Worm (Caenorhabditis elegans) whole organism, mixed stage, embryonic: ENCODE data around the gene twk-33.

Experiments
- cnd-1 ChIP-seq: fragments of 200-800 bp; sonication (Bioruptor generic); optimal IDR thresholded peaks from 2 replicates; lab custom pipeline; 2018; ENCODE audit warnings: mild to moderate bottlenecking, missing genetic modification characterization, missing compliant biosample characterization
- elt-1 ChIP-seq: sonication (generic microtip); optimal IDR thresholded peaks from 2 replicates; lab custom pipeline; 2017; ENCODE audit warnings: missing genetic modification characterization, mild to moderate bottlenecking, missing compliant biosample characterization, antibody characterized with exemption, moderate library complexity, borderline replicate concordance; ENCODE audit not compliant: insufficient read depth
- elt-3 ChIP-seq: fragments of 150-350 bp; optimal IDR thresholded peaks from 2 replicates; lab custom pipeline; 2014; ENCODE audit warnings: missing biosample characterization, missing genetic modification characterization
- ham-2 ChIP-seq: fragments of 200-800 bp; sonication (Bioruptor generic); optimal IDR thresholded peaks from 2 replicates; lab custom pipeline; 2018; ENCODE audit warnings: mild to moderate bottlenecking, missing genetic modification characterization, missing compliant biosample characterization
- lin-13 ChIP-seq: fragments of 150-350 bp; optimal IDR thresholded peaks from 2 replicates; lab custom pipeline; 2014; ENCODE audit warnings: missing biosample characterization, missing genetic modification characterization
- lsy-2 ChIP-seq: fragments of 150-350 bp; optimal IDR thresholded peaks from 2 replicates; lab custom pipeline; 2014; ENCODE audit warnings: missing biosample characterization, missing genetic modification characterization
- nhr-237 ChIP-seq: fragments of 150-350 bp; optimal IDR thresholded peaks from 2 replicates; lab custom pipeline; 2014; ENCODE audit warnings: missing biosample characterization, missing genetic modification characterization
- nhr-28 ChIP-seq: fragments of 150-350 bp; optimal IDR thresholded peaks from 2 replicates; lab custom pipeline; 2014; ENCODE audit warnings: missing biosample characterization, missing genetic modification characterization
- pha-4 ChIP-seq: fragments of 150-350 bp; optimal IDR thresholded peaks from 2 replicates; lab custom pipeline; 2018; ENCODE audit warnings: missing biosample characterization, missing genetic modification reagents, missing genetic modification characterization
- sem-2 ChIP-seq: fragments of 200-800 bp; sonication (Bioruptor generic); optimal IDR thresholded peaks from 2 replicates; lab custom pipeline; 2018; ENCODE audit warnings: mild to moderate bottlenecking, missing genetic modification characterization, missing compliant biosample characterization
- snpc-4 ChIP-seq: fragments of 150-350 bp; optimal IDR thresholded peaks from 2 replicates; lab custom pipeline; 2014; ENCODE audit warnings: missing biosample characterization, missing genetic modification characterization
- unc-120 ChIP-seq: sonication (generic microtip); optimal IDR thresholded peaks from 2 replicates; lab custom pipeline; 2017; ENCODE audit warnings: missing genetic modification characterization, missing compliant biosample characterization; ENCODE audit not compliant: poor library complexity, severe bottlenecking
- unc-39 ChIP-seq: fragments of 150-350 bp; optimal IDR thresholded peaks from 2 replicates; lab custom pipeline; 2014; ENCODE audit warnings: missing biosample characterization, missing genetic modification characterization
- ztf-11 ChIP-seq: fragments of 150-350 bp; optimal IDR thresholded peaks from 2 replicates; lab custom pipeline; 2014; ENCODE audit warnings: missing biosample characterization, missing genetic modification characterization

- TF ChIP-seq lin-13 (tag; lab: Kevin White, UChicago) = no peak
- no peak for TF ChIP-seq lsy-2 (tag; lab: Kevin White, UChicago)
- TF ChIP-seq nhr-28 = no peak
- no peak for TF ChIP-seq elt-3
- TF ChIP-seq nhr-237 (tag; lab: Kevin White, UChicago) = no peak
- no peak for TF ChIP-seq ztf-11 (tag; lab: Kevin White, UChicago)
- TF ChIP-seq pha-4 = no peak
- TF ChIP-seq unc-120 (tag; lab: Kevin White, UChicago) = no peak
- no peak for TF ChIP-seq unc-39 (tag; lab: Kevin White, UChicago)
- TF ChIP-seq cnd-1 (tag; lab: Kevin White, UChicago) = no peak
- TF ChIP-seq elt-1 (tag; lab: Kevin White, UChicago) = no peak
- no peak for TF ChIP-seq sem-2
- no peak for TF ChIP-seq ham-2 (GFP tag; lab: Kevin White, UChicago)
- no peak for TF ChIP-seq snpc-4 (tag; lab: Kevin White, UChicago)
These were observed 18.4 kb downstream of the twk-33 start, which contains the start of gene Y26G10.1 for ce11 chrV:17695802-17696201.
